Fruit fly (Drosophila melanogaster): ENCODE measurements around the gene CG9626.

The CG9626 gene

DNA sequence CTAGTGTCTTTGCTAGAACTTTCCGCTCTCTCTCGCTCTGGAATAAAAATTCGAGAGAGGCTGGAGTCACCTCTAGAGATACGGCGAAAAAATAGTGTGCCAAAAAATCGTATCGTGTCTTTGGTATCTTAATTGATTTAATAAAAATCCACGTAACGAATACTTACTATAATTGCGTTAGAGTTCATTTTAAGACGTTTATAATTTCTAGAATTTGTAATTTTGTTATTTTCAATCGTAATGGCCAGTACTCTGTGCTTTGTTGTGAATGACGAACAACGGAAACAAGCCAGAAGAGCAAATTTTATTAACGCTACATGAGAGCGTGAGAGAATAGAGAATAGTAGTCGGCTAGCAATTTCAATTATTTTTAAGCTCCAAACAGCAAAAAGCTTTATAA lies 39.1 kb downstream of the CG9626 start:
- no peak for TF ChIP-seq fd96Ca (GFP tag; IDR thresholded peaks at IDR 0.05)
- no peak for TF ChIP-seq Pif1A (GFP tag; optimal IDR thresholded peaks at IDR 0.05)
- TF ChIP-seq Pif1B (GFP tag; optimal IDR thresholded peaks at IDR 0.05): no peak
- TF ChIP-seq CG34367 (tag; optimal IDR thresholded peaks at IDR 0.05): no peak
- TF ChIP-seq CG9948 (tag; optimal IDR thresholded peaks at IDR 0.05): no peak

DNA sequence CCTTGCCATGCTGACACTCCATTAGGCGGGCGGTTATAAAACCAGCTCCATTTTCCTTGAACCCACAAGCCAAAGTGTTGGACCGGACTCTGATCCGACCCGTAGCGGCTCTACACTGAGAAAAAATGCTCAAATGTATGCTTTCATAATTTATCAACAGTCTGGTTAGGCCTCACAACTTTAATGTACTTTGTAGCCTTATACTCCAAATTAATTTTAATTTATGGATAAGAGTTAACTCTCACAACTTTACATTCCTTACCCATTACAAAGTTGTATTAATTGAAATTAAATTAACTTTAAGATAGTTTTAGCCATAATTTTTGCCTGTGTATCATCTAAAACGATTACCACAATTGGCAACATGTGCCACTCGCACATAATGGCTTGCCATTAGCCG lies 44.7 kb downstream of the CG9626 start:
- peak; percentile 36; the same call in 1 of the 2 replicates for TF ChIP-seq CG12605 (GFP tag; IDR thresholded peaks at IDR 0.05)
- peak; percentile 68 for TF ChIP-seq CG8301 (tag; optimal IDR thresholded peaks at IDR 0.05)
- peak; percentile 68 for TF ChIP-seq CG14655 (GFP tag; optimal IDR thresholded peaks at IDR 0.05)
- TF ChIP-seq CG34367 (tag; optimal IDR thresholded peaks at IDR 0.05): no peak
- no peak for TF ChIP-seq Pif1B (GFP tag; optimal IDR thresholded peaks at IDR 0.05)
- TF ChIP-seq CG15710 (tag; optimal IDR thresholded peaks at IDR 0.05): no peak
- TF ChIP-seq gl (tag; optimal IDR thresholded peaks at IDR 0.05): no peak
- TF ChIP-seq CG4496 (GFP tag; IDR thresholded peaks at IDR 0.05): no peak
- peak; percentile 53 for TF ChIP-seq CG32121 (GFP tag; IDR thresholded peaks at IDR 0.05)
- TF ChIP-seq Ets98B (GFP tag; IDR thresholded peaks at IDR 0.05): peak; percentile 47; the same call in 1 of the 2 replicates
- TF ChIP-seq CG13204 (GFP tag; optimal IDR thresholded peaks at IDR 0.05): no peak
- no peak for TF ChIP-seq Snoo (tag; optimal IDR thresholded peaks at IDR 0.05)
- TF ChIP-seq Pif1A (GFP tag; optimal IDR thresholded peaks at IDR 0.05): no peak
- TF ChIP-seq CG8159 (tag; optimal IDR thresholded peaks at IDR 0.05): no peak
- no peak for TF ChIP-seq fd96Ca (GFP tag; IDR thresholded peaks at IDR 0.05)
- TF ChIP-seq D1 (tag; optimal IDR thresholded peaks at IDR 0.05): no peak
- no peak for TF ChIP-seq EcR (GFP tag; optimal IDR thresholded peaks at IDR 0.05)
- no peak for TF ChIP-seq CG10348 (GFP tag; IDR thresholded peaks at IDR 0.05)
- no peak for TF ChIP-seq CG9948 (tag; optimal IDR thresholded peaks at IDR 0.05)
- TF ChIP-seq CG17806 (tag; optimal IDR thresholded peaks at IDR 0.05): no peak
- no peak for TF ChIP-seq rn (GFP tag; IDR thresholded peaks at IDR 0.05)

DNA sequence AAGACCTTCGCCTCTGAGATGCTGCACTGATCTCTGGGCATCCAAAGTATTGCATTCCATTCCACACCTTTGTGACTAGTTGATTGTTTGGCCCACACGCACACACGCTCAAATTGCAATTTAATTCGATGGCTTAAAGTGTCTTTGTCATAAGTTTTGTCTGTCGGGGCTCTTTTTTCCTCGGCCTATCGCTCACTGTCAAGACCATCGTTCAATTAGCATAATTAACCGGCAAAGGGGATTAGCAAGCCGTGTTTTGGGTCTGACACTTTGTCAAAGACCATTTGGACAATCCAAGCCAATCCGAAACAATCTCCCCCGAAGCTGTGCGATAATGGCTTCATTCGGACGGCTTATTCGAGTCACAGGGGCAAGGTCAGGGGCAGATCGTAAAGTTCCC lies 46.4 kb downstream of the CG9626 start:
- TF ChIP-seq CG32121 (GFP tag; IDR thresholded peaks at IDR 0.05): no peak
- no peak for TF ChIP-seq CG15710 (tag; optimal IDR thresholded peaks at IDR 0.05)
- TF ChIP-seq CG13204 (GFP tag; optimal IDR thresholded peaks at IDR 0.05): no peak
- no peak for TF ChIP-seq CG8159 (tag; optimal IDR thresholded peaks at IDR 0.05)
- no peak for TF ChIP-seq rn (GFP tag; IDR thresholded peaks at IDR 0.05)
- no peak for TF ChIP-seq fd96Ca (GFP tag; IDR thresholded peaks at IDR 0.05)
- no peak for TF ChIP-seq Ets98B (GFP tag; IDR thresholded peaks at IDR 0.05)
- no peak for TF ChIP-seq CG4496 (GFP tag; IDR thresholded peaks at IDR 0.05)
- TF ChIP-seq CG17806 (tag; optimal IDR thresholded peaks at IDR 0.05): no peak
- no peak for TF ChIP-seq CG34367 (tag; optimal IDR thresholded peaks at IDR 0.05)
- TF ChIP-seq gl (tag; optimal IDR thresholded peaks at IDR 0.05): no peak

- no peak for TF ChIP-seq CG15710 (tag; optimal IDR thresholded peaks at IDR 0.05)
- TF ChIP-seq gl (tag; optimal IDR thresholded peaks at IDR 0.05): no peak
- TF ChIP-seq EcR (GFP tag; optimal IDR thresholded peaks at IDR 0.05): no peak
- TF ChIP-seq D1 (tag; optimal IDR thresholded peaks at IDR 0.05): no peak
- TF ChIP-seq fd96Ca (GFP tag; IDR thresholded peaks at IDR 0.05): 0 out of 3 replicates have a peak, but pooled peaks have one; percentile 18
- TF ChIP-seq CG13204 (GFP tag; optimal IDR thresholded peaks at IDR 0.05): peak; percentile 90
- TF ChIP-seq Ets98B (GFP tag; IDR thresholded peaks at IDR 0.05): no peak
Observed at dm6 chr3R:8251532-8251931, 49.2 kb downstream of the CG9626 start.

DNA sequence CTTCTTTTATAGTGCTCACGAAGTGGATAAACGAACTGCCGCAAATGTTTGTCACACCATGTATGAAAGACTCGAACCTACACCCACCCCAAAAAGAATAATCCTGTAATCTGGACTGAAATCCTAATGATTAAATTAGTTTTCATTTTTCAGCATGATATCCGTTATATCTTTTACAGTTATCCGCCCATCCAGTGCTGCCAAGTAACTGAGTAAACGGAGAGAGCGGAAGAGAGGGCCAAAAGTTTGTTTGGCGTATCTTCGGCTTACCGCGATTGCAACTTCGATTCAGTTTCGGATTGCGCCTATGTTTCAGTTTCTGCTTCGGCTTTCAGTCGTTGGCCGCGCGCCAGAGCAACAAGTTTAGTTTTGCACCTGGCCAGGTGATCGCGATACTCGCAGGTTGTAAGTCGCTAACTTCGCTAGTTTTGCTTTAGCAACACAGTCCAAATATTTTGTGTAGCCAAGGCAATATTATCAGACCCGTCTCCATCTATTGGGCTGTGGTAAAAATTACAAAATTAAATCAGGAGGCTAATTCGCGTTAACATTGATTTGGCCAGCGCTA lies 50.5 kb downstream of the CG9626 start, which contains the start of gene mtg:
mtg (plus strand) TSS at position 332 of the 568 bp plus-strand sequence.
- TF ChIP-seq Ets98B (GFP tag; IDR thresholded peaks at IDR 0.05) (peak; percentile 31; the same call in 1 of the 2 replicates), CG13204 (GFP tag; optimal IDR thresholded peaks at IDR 0.05) (no peak), Snoo (tag; optimal IDR thresholded peaks at IDR 0.05) (no peak), Pif1B (GFP tag; optimal IDR thresholded peaks at IDR 0.05) (no peak), CG8159 (tag; optimal IDR thresholded peaks at IDR 0.05) (no peak), CG4496 (GFP tag; IDR thresholded peaks at IDR 0.05) (peak; percentile 17; the same call in 1 of the 3 replicates), fd96Ca (GFP tag; IDR thresholded peaks at IDR 0.05) (peak; percentile 25; the same call in 1 of the 3 replicates), gl (tag; optimal IDR thresholded peaks at IDR 0.05) (no peak), CG8301 (tag; optimal IDR thresholded peaks at IDR 0.05) (no peak), CG34367 (tag; optimal IDR thresholded peaks at IDR 0.05) (no peak), rn (GFP tag; IDR thresholded peaks at IDR 0.05) (0 out of 2 replicates have a peak, but pooled peaks have one; percentile 11)

DNA sequence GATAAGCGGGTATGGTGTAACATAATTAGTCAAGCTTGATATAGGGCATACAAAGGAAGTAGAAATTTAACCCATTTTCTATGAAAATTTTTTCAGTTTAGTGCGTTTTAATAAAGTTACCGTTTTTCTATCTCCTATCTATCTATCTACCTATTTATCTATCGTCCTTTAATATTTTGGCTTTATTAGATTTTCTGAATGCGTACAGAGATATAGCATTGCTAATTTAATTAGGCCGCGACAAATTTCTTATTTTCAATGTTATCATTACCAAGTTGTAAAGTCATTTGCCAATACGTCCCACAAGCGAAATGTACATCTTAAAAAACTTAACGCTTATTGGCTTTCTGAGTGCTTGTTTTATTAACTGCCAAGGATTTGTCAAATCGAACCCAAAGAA lies 52.6 kb downstream of the CG9626 start, which contains the start of gene CG15864:
CG15864 (plus strand) TSS at position 301 of the 400 bp plus-strand sequence.
- no peak for TF ChIP-seq CG10348 (GFP tag; IDR thresholded peaks at IDR 0.05)
- no peak for TF ChIP-seq CG8159 (tag; optimal IDR thresholded peaks at IDR 0.05)
- no peak for TF ChIP-seq CG34367 (tag; optimal IDR thresholded peaks at IDR 0.05)
- TF ChIP-seq CG8301 (tag; optimal IDR thresholded peaks at IDR 0.05): no peak
- TF ChIP-seq rn (GFP tag; IDR thresholded peaks at IDR 0.05): no peak
- TF ChIP-seq CG14655 (GFP tag; optimal IDR thresholded peaks at IDR 0.05): no peak
- TF ChIP-seq CG15710 (tag; optimal IDR thresholded peaks at IDR 0.05): no peak
- TF ChIP-seq EcR (GFP tag; optimal IDR thresholded peaks at IDR 0.05): no peak
- TF ChIP-seq Ets98B (GFP tag; IDR thresholded peaks at IDR 0.05): no peak
- no peak for TF ChIP-seq CG32121 (GFP tag; IDR thresholded peaks at IDR 0.05)
- TF ChIP-seq D1 (tag; optimal IDR thresholded peaks at IDR 0.05): no peak
- TF ChIP-seq fd96Ca (GFP tag; IDR thresholded peaks at IDR 0.05): no peak
- TF ChIP-seq gl (tag; optimal IDR thresholded peaks at IDR 0.05): no peak

Data from whole organism, pupa.